Worm (Caenorhabditis elegans) whole organism, mixed stage, embryonic: Measurements from ENCODE around the gene pqn-2.

ENCODE experiments used
- elt-3 ChIP-seq: fragments of 150-350 bp; optimal IDR thresholded peaks from 2 replicates; lab custom pipeline; 2014; ENCODE audit warnings: missing biosample characterization, missing genetic modification characterization
- flh-1 ChIP-seq: fragments of 200-800 bp; sonication (Bioruptor generic); optimal IDR thresholded peaks from 2 replicates; lab custom pipeline; 2018; ENCODE audit warnings: mild to moderate bottlenecking, missing genetic modification characterization, moderate library complexity, missing compliant biosample characterization

DNA sequence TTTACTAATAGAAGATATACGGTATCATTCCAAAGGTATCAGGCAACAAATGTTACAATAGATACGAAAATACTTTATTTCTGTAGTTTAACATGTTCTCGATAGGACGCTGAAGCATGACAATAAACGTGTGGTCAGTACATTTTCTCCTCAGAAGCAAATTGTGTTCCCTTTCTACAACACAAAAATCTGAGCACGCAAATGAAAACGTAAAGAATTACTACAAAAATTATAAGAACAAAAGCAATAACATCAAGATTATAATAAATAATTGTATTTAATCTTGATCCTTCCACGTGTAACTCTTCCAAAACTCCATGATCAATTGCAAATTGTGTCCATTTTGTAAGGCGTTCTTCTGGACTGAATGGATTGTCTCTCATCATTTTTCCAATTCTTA lies 2.5 kb upstream of the pqn-2 start:
- no peak for TF ChIP-seq flh-1 (GFP tag; lab: Kevin White, UChicago)
- no peak for TF ChIP-seq elt-3 (tag; lab: Kevin White, UChicago)
